Worm (Caenorhabditis elegans) whole organism, L1 larva: Measurements from ENCODE around the gene B0507.9.
A peak's percentile ranks its signal among the peaks of the same experiment; 100 is the strongest.

Experiments used
- aha-1 ChIP-seq: fragments of 150-350 bp; optimal IDR thresholded peaks from 2 replicates; lab custom pipeline; 2014; ENCODE audit warnings: missing biosample characterization, missing genetic modification characterization
- aly-2 ChIP-seq: fragments of 150-350 bp; optimal IDR thresholded peaks from 2 replicates; lab custom pipeline; 2014; ENCODE audit warnings: missing biosample characterization, missing genetic modification characterization
- ama-1 ChIP-seq: fragments of 150-350 bp; optimal IDR thresholded peaks from 2 replicates; lab custom pipeline; 2014
- blmp-1 ChIP-seq: fragments of 150-350 bp; optimal IDR thresholded peaks from 2 replicates; lab custom pipeline; 2014; ENCODE audit warnings: missing biosample characterization, missing genetic modification characterization
- ceh-82 ChIP-seq, 3 experiments: fragments of 150-350 bp in 1 of 3; sonication (generic microtip) in 2 of 3; optimal IDR thresholded peaks; 2 replicates each; lab custom pipeline; 2014 to 2017; ENCODE audit warnings: missing biosample characterization in 3 of 3, missing genetic modification characterization in 3 of 3
- egl-13 ChIP-seq: sonication (generic microtip); optimal IDR thresholded peaks from 2 replicates; lab custom pipeline; 2016; ENCODE audit warnings: missing genotype, missing genetic modification reagents, missing genetic modification characterization, missing compliant biosample characterization
- egl-27 ChIP-seq, 2 experiments: fragments of 150-350 bp in 1 of 2; sonication (generic microtip); optimal IDR thresholded peaks; 3 replicates each; lab custom pipeline; 2017 to 2018; ENCODE audit warnings: missing biosample characterization in 2 of 2, missing genetic modification characterization in 2 of 2, missing genetic modification reagents in 2 of 2
- elt-2 ChIP-seq: sonication (generic microtip); optimal IDR thresholded peaks from 2 replicates; lab custom pipeline; 2016; ENCODE audit warnings: missing genetic modification characterization, mild to moderate bottlenecking, inconsistent platforms, missing compliant biosample characterization, missing genetic modification reagents
- fkh-8 ChIP-seq: sonication (generic microtip); optimal IDR thresholded peaks from 2 replicates; lab custom pipeline; 2016; ENCODE audit warnings: mild to moderate bottlenecking, missing genetic modification characterization, missing compliant biosample characterization
- grh-1 ChIP-seq: fragments of 200-800 bp; sonication (Bioruptor generic); IDR thresholded peaks from 2 replicates; pipeline ENCODE4 v1.3.6; 2022; ENCODE audit warnings: missing genetic modification reagents, missing genetic modification characterization, missing compliant biosample characterization
- hlh-17 ChIP-seq: fragments of 200-800 bp; sonication (Bioruptor generic); optimal IDR thresholded peaks from 2 replicates; lab custom pipeline; 2018; ENCODE audit warnings: missing genetic modification characterization, mild to moderate bottlenecking, missing compliant biosample characterization, moderate library complexity, borderline replicate concordance
- irx-1 ChIP-seq: sonication (generic microtip); optimal IDR thresholded peaks from 2 replicates; lab custom pipeline; 2016; ENCODE audit warnings: missing genetic modification characterization, missing compliant biosample characterization
- lin-13 ChIP-seq: fragments of 150-350 bp; optimal IDR thresholded peaks from 2 replicates; lab custom pipeline; 2014; ENCODE audit warnings: missing biosample characterization, missing genetic modification reagents, missing genetic modification characterization
- lin-35 ChIP-seq, 2 experiments: fragments of 150-350 bp; optimal IDR thresholded peaks; 2 replicates each; lab custom pipeline; 2014; ENCODE audit warnings: missing biosample characterization in 2 of 2, missing genetic modification characterization in 2 of 2, missing genetic modification reagents in 2 of 2
- lir-3 ChIP-seq: sonication (generic microtip); optimal IDR thresholded peaks from 2 replicates; lab custom pipeline; 2016; ENCODE audit warnings: mild to moderate bottlenecking, missing genetic modification characterization, moderate library complexity, missing compliant biosample characterization; ENCODE audit not compliant: poor library complexity
- lsy-2 ChIP-seq, 2 experiments: fragments of 150-350 bp; optimal IDR thresholded peaks; 2 replicates each; lab custom pipeline; 2014; ENCODE audit warnings: missing biosample characterization in 2 of 2, missing genetic modification characterization in 2 of 2
- nhr-12 ChIP-seq: sonication (generic microtip); optimal IDR thresholded peaks from 2 replicates; lab custom pipeline; 2017; ENCODE audit warnings: missing biosample characterization, missing genetic modification characterization
- nhr-19 ChIP-seq: fragments of 200-800 bp; sonication (Bioruptor generic); conservative IDR thresholded peaks from 2 replicates; pipeline ENCODE4 v1.3.6; 2022; ENCODE audit warnings: missing genetic modification characterization, missing compliant biosample characterization
- nhr-20 ChIP-seq: sonication (generic microtip); optimal IDR thresholded peaks from 2 replicates; lab custom pipeline; 2016; ENCODE audit warnings: mild to moderate bottlenecking, missing genetic modification characterization, missing compliant biosample characterization
- nhr-76 ChIP-seq: sonication (generic microtip); optimal IDR thresholded peaks from 2 replicates; lab custom pipeline; 2017; ENCODE audit warnings: missing biosample characterization, missing genetic modification characterization
- nhr-77 ChIP-seq: fragments of 150-350 bp; optimal IDR thresholded peaks from 2 replicates; lab custom pipeline; 2014; ENCODE audit warnings: missing biosample characterization, missing genetic modification characterization
- pax-3 ChIP-seq: fragments of 200-800 bp; sonication (Bioruptor generic); optimal IDR thresholded peaks from 2 replicates; lab custom pipeline; 2018; ENCODE audit warnings: mild to moderate bottlenecking, missing genetic modification characterization, moderate library complexity, missing compliant biosample characterization
- sox-4 ChIP-seq: sonication (generic microtip); optimal IDR thresholded peaks from 2 replicates; lab custom pipeline; 2016; ENCODE audit warnings: missing genetic modification characterization, missing compliant biosample characterization
- unc-30 ChIP-seq: sonication (generic microtip); optimal IDR thresholded peaks from 2 replicates; lab custom pipeline; 2017; ENCODE audit warnings: missing biosample characterization, missing genetic modification characterization
- unc-62 ChIP-seq: fragments of 150-350 bp; optimal IDR thresholded peaks from 2 replicates; lab custom pipeline; 2014; ENCODE audit warnings: missing biosample characterization, missing genetic modification reagents, missing genetic modification characterization
- unc-86 ChIP-seq: sonication (generic microtip); optimal IDR thresholded peaks from 2 replicates; lab custom pipeline; 2016; ENCODE audit warnings: missing genetic modification characterization, missing compliant biosample characterization
- vab-15 ChIP-seq: sonication (generic microtip); optimal IDR thresholded peaks from 2 replicates; lab custom pipeline; 2017; ENCODE audit warnings: missing genotype, mild to moderate bottlenecking, missing genetic modification characterization, missing compliant biosample characterization
- ztf-11 ChIP-seq, 2 experiments: sonication (generic microtip); optimal IDR thresholded peaks; 2 replicates each; lab custom pipeline; 2016 to 2017; ENCODE audit warnings: missing genetic modification characterization in 2 of 2, missing biosample characterization in 1 of 2, missing compliant biosample characterization in 1 of 2
- ztf-4 ChIP-seq: fragments of 150-350 bp; optimal IDR thresholded peaks from 2 replicates; lab custom pipeline; 2014; ENCODE audit warnings: missing biosample characterization, missing genetic modification characterization

B0507.9 gene

ce11 chrV:8745858-8746257 is 20.0 kb downstream of the B0507.9 start, which contains the start of gene B0507.6:
Gene B0507.6 (plus strand): TSS chrV:8746158.
- TF ChIP-seq unc-30 (tag; lab: Kevin White, UChicago) (no peak), unc-62 (GFP tag; lab: Kevin White, UChicago) (no peak), ceh-82 (tag; optimal IDR thresholded peaks at IDR 0.05; lab: Kevin White, UChicago) (no peak), hlh-17 (no peak), grh-1 (GFP tag; lab: Robert Waterston, UW) (no peak), nhr-76 (tag; lab: Kevin White, UChicago) (no peak), irx-1 (tag; lab: Kevin White, UChicago) (no peak), egl-27 (tag; optimal IDR thresholded peaks at IDR 0.05; lab: Kevin White, UChicago) (no peak), lir-3 (tag; lab: Kevin White, UChicago) (no peak), nhr-20 (tag; lab: Kevin White, UChicago) (no peak)
- TF ChIP-seq, all 84 proteins: peak for 0

ce11 chrV:8739136-8739535 is 26.7 kb downstream of the B0507.9 start, which contains the start of gene ZC196.2:
Gene ZC196.2 (plus strand): TSS chrV:8739436.
- no peak for TF ChIP-seq unc-86 (tag; lab: Kevin White, UChicago)
- TF ChIP-seq nhr-19 (GFP tag; lab: Robert Waterston, UW) = no peak
- no peak for TF ChIP-seq ztf-4 (tag; lab: Kevin White, UChicago)
- no peak for TF ChIP-seq ztf-11 (tag; optimal IDR thresholded peaks at IDR 0.05; lab: Kevin White, UChicago)
- TF ChIP-seq nhr-12 (tag; lab: Kevin White, UChicago) = no peak
- TF ChIP-seq aly-2 = no peak
- TF ChIP-seq unc-62 (GFP tag; lab: Kevin White, UChicago) = no peak

ce11 chrV:8736369-8736768 is 29.5 kb downstream of the B0507.9 start, which contains the start of gene ZC196.3:
Gene ZC196.3 (plus strand): TSS chrV:8736669.
- no peak for TF ChIP-seq ama-1 (lab: Kevin White, UChicago)

- TF ChIP-seq lin-13 (no peak), fkh-8 (no peak), elt-2 (tag; lab: Kevin White, UChicago) (peak; percentile 36)
Observed at ce11 chrV:8732934-8733333, 32.9 kb downstream of the B0507.9 start, which contains the start of gene ZC196.4. Gene ZC196.4 (plus strand): TSS chrV:8733106.

- peak; percentile 21 for TF ChIP-seq elt-2 (tag; lab: Kevin White, UChicago)
- no peak for TF ChIP-seq vab-15 (tag; lab: Kevin White, UChicago)
- TF ChIP-seq, all 84 proteins: peak for 1
Observed at ce11 chrV:8730991-8731390, 34.8 kb downstream of the B0507.9 start.

- no peak for TF ChIP-seq aha-1 (tag; lab: Kevin White, UChicago)
Observed at ce11 chrV:8729100-8729499, 36.7 kb downstream of the B0507.9 start, which contains the start of gene ZC196.5. Gene ZC196.5 (plus strand): TSS chrV:8729400.

ce11 chrV:8727077-8727476 is 38.8 kb downstream of the B0507.9 start, which contains the start of gene ZC196.9:
Gene ZC196.9 (minus strand): TSS chrV:8727177.
- TF ChIP-seq lin-35 (GFP tag; optimal IDR thresholded peaks at IDR 0.05; lab: Kevin White, UChicago) (no peak), egl-13 (tag; lab: Kevin White, UChicago) (no peak), lsy-2 (tag; optimal IDR thresholded peaks at IDR 0.05; lab: Kevin White, UChicago) (no peak), pax-3 (tag; lab: Kevin White, UChicago) (no peak), lin-13 (no peak), blmp-1 (tag; lab: Kevin White, UChicago) (no peak), nhr-77 (tag; lab: Kevin White, UChicago) (no peak), sox-4 (no peak)
